Worm (Caenorhabditis elegans): ENCODE measurements around the gene Y54F10AL.1.

The Y54F10AL.1 gene

ce11 chrIII:2473554-2473953 is 14.0 kb upstream of the Y54F10AL.1 start, which contains the start of gene smg-6:
smg-6 (plus strand) TSS chrIII:2473854.
- no peak for TF ChIP-seq ceh-13 (GFP tag; optimal IDR thresholded peaks at IDR 0.05)
- TF ChIP-seq aly-1 (tag; optimal IDR thresholded peaks at IDR 0.05), result no peak
- no peak for TF ChIP-seq B0310.2 (tag; optimal IDR thresholded peaks at IDR 0.05)
- no peak for TF ChIP-seq hmg-4 (GFP tag; optimal IDR thresholded peaks at IDR 0.05)
- TF ChIP-seq ama-1 (optimal IDR thresholded peaks at IDR 0.05), result no peak
- no peak for TF ChIP-seq F13C5.2 (tag; optimal IDR thresholded peaks at IDR 0.05)

- TF ChIP-seq B0310.2 (tag; optimal IDR thresholded peaks at IDR 0.05), result no peak
- TF ChIP-seq ets-7 (tag; optimal IDR thresholded peaks at IDR 0.05), result no peak
- TF ChIP-seq tra-4 (tag; optimal IDR thresholded peaks at IDR 0.05), result no peak
- TF ChIP-seq tbx-11 (GFP tag; IDR thresholded peaks at IDR 0.05), result no peak
- TF ChIP-seq hnd-1 (tag; optimal IDR thresholded peaks at IDR 0.05), result no peak
- TF ChIP-seq aly-1 (tag; optimal IDR thresholded peaks at IDR 0.05), result no peak
- no peak for TF ChIP-seq sea-1 (GFP tag; conservative IDR thresholded peaks at IDR 0.05)
These were observed 12.7 kb upstream of the Y54F10AL.1 start for ce11 chrIII:2474781-2475180.

- no peak for TF ChIP-seq sea-1 (GFP tag; conservative IDR thresholded peaks at IDR 0.05)
- TF ChIP-seq scrt-1 (GFP tag; IDR thresholded peaks at IDR 0.05), result no peak
- TF ChIP-seq ama-1 (optimal IDR thresholded peaks at IDR 0.05), result no peak
- TF ChIP-seq hmbx-1 (tag; optimal IDR thresholded peaks at IDR 0.05), result no peak
- TF ChIP-seq tbx-37 (GFP tag; conservative IDR thresholded peaks at IDR 0.05), result no peak
- TF ChIP-seq ets-7 (tag; optimal IDR thresholded peaks at IDR 0.05), result no peak
- no peak for TF ChIP-seq tbx-11 (GFP tag; IDR thresholded peaks at IDR 0.05)
- no peak for TF ChIP-seq hnd-1 (tag; optimal IDR thresholded peaks at IDR 0.05)
- TF ChIP-seq tra-4 (tag; optimal IDR thresholded peaks at IDR 0.05), result no peak
- no peak for TF ChIP-seq ceh-36 (tag; optimal IDR thresholded peaks at IDR 0.05)
- no peak for TF ChIP-seq B0310.2 (tag; optimal IDR thresholded peaks at IDR 0.05)
- no peak for TF ChIP-seq pes-1 (GFP tag; IDR thresholded peaks at IDR 0.05)
- no peak for TF ChIP-seq flt-1 (GFP tag; IDR thresholded peaks at IDR 0.05)
- TF ChIP-seq aly-1 (tag; optimal IDR thresholded peaks at IDR 0.05), result no peak
- TF ChIP-seq hmg-4 (GFP tag; optimal IDR thresholded peaks at IDR 0.05), result no peak
These were observed 10.2 kb upstream of the Y54F10AL.1 start for ce11 chrIII:2477303-2477702.

DNA sequence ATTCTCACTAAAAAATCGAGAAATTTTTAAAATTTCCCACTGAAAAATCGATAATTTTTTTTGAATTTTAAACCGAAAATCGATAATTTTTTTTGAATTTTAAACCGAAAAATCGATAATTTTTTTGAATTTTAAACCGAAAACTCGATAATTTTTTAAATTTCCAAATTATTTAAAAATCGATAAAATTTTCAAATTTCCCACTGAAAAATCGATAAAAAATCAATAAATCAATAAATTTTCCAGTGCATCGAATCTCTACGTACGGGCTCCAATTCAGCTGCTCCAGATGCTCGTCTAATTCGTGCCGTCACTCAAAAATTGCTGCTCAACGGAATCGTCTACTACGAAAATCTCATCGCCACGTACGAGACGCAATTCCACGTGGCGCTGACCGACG is 8.9 kb upstream of the Y54F10AL.1 start:
- TF ChIP-seq hnd-1 (tag; optimal IDR thresholded peaks at IDR 0.05) (no peak), pes-1 (GFP tag; IDR thresholded peaks at IDR 0.05) (no peak), tbx-37 (GFP tag; conservative IDR thresholded peaks at IDR 0.05) (no peak), hmg-4 (GFP tag; optimal IDR thresholded peaks at IDR 0.05) (no peak), ceh-36 (tag; optimal IDR thresholded peaks at IDR 0.05) (no peak), F13C5.2 (tag; optimal IDR thresholded peaks at IDR 0.05) (no peak), ceh-13 (GFP tag; optimal IDR thresholded peaks at IDR 0.05) (no peak), B0310.2 (tag; optimal IDR thresholded peaks at IDR 0.05) (no peak), scrt-1 (GFP tag; IDR thresholded peaks at IDR 0.05) (no peak), flt-1 (GFP tag; IDR thresholded peaks at IDR 0.05) (no peak)

DNA sequence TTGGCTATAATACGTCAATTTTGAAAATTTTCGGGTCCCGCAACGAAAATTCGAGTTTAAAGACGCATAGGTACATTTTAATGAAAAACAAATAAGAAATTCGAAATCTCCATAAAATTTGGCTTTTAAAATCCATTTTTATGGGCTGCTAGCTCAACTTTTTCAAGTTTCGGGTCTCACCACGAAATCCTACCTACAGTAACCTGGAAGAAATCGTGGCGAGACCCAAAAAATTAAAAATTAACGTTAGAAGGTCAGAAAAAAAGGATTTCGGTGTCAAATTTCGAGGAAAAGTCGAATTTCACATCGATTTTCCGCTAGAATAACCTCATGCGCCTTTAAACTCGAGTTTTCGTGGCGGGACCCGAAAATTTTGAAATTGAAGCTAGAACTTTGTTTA is 5.3 kb upstream of the Y54F10AL.1 start:
- TF ChIP-seq tbx-37 (GFP tag; conservative IDR thresholded peaks at IDR 0.05) (no peak), aly-1 (tag; optimal IDR thresholded peaks at IDR 0.05) (no peak), pes-1 (GFP tag; IDR thresholded peaks at IDR 0.05) (no peak), ets-7 (tag; optimal IDR thresholded peaks at IDR 0.05) (no peak), tra-4 (tag; optimal IDR thresholded peaks at IDR 0.05) (no peak), B0310.2 (tag; optimal IDR thresholded peaks at IDR 0.05) (no peak), scrt-1 (GFP tag; IDR thresholded peaks at IDR 0.05) (no peak), ama-1 (optimal IDR thresholded peaks at IDR 0.05) (no peak), F13C5.2 (tag; optimal IDR thresholded peaks at IDR 0.05) (no peak)

DNA sequence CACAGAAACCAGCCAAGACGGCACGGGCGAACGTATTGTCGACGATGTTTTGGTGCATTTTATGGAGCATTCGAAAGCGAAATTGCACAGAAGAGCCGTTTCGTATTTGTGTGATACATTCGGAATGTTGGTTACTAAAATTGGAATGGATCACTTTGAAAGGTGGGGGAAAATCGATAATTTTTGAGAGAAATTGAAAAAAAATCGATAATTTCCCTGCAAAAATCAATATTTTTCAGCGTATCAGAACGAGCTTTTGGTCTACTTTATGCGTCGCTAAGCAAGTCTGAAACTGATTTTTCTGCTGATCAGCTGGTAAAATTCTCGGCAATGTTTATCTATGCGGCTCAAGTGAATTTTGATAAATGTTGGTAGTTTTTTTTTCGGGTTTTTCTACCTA is 4.8 kb upstream of the Y54F10AL.1 start:
- TF ChIP-seq sea-1 (GFP tag; conservative IDR thresholded peaks at IDR 0.05), result no peak
- no peak for TF ChIP-seq ama-1 (optimal IDR thresholded peaks at IDR 0.05)
- no peak for TF ChIP-seq tra-4 (tag; optimal IDR thresholded peaks at IDR 0.05)
- TF ChIP-seq hnd-1 (tag; optimal IDR thresholded peaks at IDR 0.05), result no peak

ce11 chrIII:2497270-2498201 is 10.0 kb downstream of the Y54F10AL.1 start:
- TF ChIP-seq pes-1 (GFP tag; IDR thresholded peaks at IDR 0.05) (peak; percentile 88), tbx-37 (GFP tag; conservative IDR thresholded peaks at IDR 0.05) (peak; percentile 99), tbx-11 (GFP tag; IDR thresholded peaks at IDR 0.05) (peak; percentile 87), scrt-1 (GFP tag; IDR thresholded peaks at IDR 0.05) (peak; percentile 76), sea-1 (GFP tag; conservative IDR thresholded peaks at IDR 0.05) (peak; percentile 87), flt-1 (GFP tag; IDR thresholded peaks at IDR 0.05) (peak; percentile 92)

- peak; percentile 72; the same call in 1 of the 2 replicates for TF ChIP-seq scrt-1 (GFP tag; IDR thresholded peaks at IDR 0.05)
- TF ChIP-seq pes-1 (GFP tag; IDR thresholded peaks at IDR 0.05), result peak; percentile 89
- TF ChIP-seq sea-1 (GFP tag; conservative IDR thresholded peaks at IDR 0.05), result peak; percentile 75; the same call in 1 of the 2 replicates
- TF ChIP-seq tbx-11 (GFP tag; IDR thresholded peaks at IDR 0.05), result peak; percentile 73; the same call in 1 of the 2 replicates
- peak; percentile 97 for TF ChIP-seq flt-1 (GFP tag; IDR thresholded peaks at IDR 0.05)
- TF ChIP-seq tbx-37 (GFP tag; conservative IDR thresholded peaks at IDR 0.05), result peak; percentile 99
These were observed 11.8 kb downstream of the Y54F10AL.1 start for ce11 chrIII:2499275-2499674.

All from whole organism, early embryonic.